Worm (Caenorhabditis elegans) whole organism, late embryonic: ENCODE data around the gene F09E5.16.
A peak's percentile ranks its signal among the peaks of the same experiment; 100 is the strongest.

Experiments used
- C38D4.7 ChIP-seq: fragments of 200-800 bp; sonication (Bioruptor generic); optimal IDR thresholded peaks from 2 replicates; lab custom pipeline; 2018; ENCODE audit warnings: mild to moderate bottlenecking, missing genetic modification characterization, moderate library complexity, missing compliant biosample characterization
- F13H6.1 ChIP-seq: sonication (generic microtip); optimal IDR thresholded peaks from 2 replicates; lab custom pipeline; 2016; ENCODE audit warnings: missing genetic modification characterization, missing compliant biosample characterization
- K02D7.2 ChIP-seq: sonication (generic microtip); optimal IDR thresholded peaks from 2 replicates; lab custom pipeline; 2017; ENCODE audit warnings: mild to moderate bottlenecking, missing genetic modification characterization, missing compliant biosample characterization
- K09A11.1 ChIP-seq: sonication (generic microtip); optimal IDR thresholded peaks from 2 replicates; lab custom pipeline; 2017; ENCODE audit warnings: antibody characterized with exemption, mild to moderate bottlenecking, missing genetic modification characterization, missing compliant biosample characterization; ENCODE audit not compliant: insufficient read depth
- T23F11.4 ChIP-seq: fragments of 200-800 bp; sonication (Bioruptor generic); optimal IDR thresholded peaks from 2 replicates; lab custom pipeline; 2018; ENCODE audit warnings: mild to moderate bottlenecking, missing genetic modification characterization, missing compliant biosample characterization
- Y22D7AL.16 ChIP-seq: sonication (generic microtip); optimal IDR thresholded peaks from 2 replicates; lab custom pipeline; 2016; ENCODE audit warnings: missing genetic modification characterization, missing compliant biosample characterization
- ahr-1 ChIP-seq: sonication (generic microtip); optimal IDR thresholded peaks from 2 replicates; lab custom pipeline; 2016; ENCODE audit warnings: missing genetic modification characterization, missing compliant biosample characterization
- ceh-18 ChIP-seq: sonication (generic microtip); optimal IDR thresholded peaks from 2 replicates; lab custom pipeline; 2016; ENCODE audit warnings: missing genetic modification characterization, missing compliant biosample characterization
- ceh-30 ChIP-seq: fragments of 150-350 bp; optimal IDR thresholded peaks from 2 replicates; lab custom pipeline; 2014; ENCODE audit warnings: missing biosample characterization, missing genetic modification characterization
- ceh-34 ChIP-seq: sonication (generic microtip); optimal IDR thresholded peaks from 2 replicates; lab custom pipeline; 2016; ENCODE audit warnings: mild to moderate bottlenecking, missing genetic modification characterization, missing compliant biosample characterization
- ceh-6 ChIP-seq: fragments of 200-800 bp; sonication (Bioruptor generic); optimal IDR thresholded peaks from 2 replicates; lab custom pipeline; 2018; ENCODE audit warnings: mild to moderate bottlenecking, missing genetic modification characterization, missing compliant biosample characterization
- che-1 ChIP-seq: sonication (generic microtip); optimal IDR thresholded peaks from 2 replicates; lab custom pipeline; 2016; ENCODE audit warnings: mild to moderate bottlenecking, missing genetic modification characterization, missing compliant biosample characterization
- dve-1 ChIP-seq: sonication (generic microtip); optimal IDR thresholded peaks from 2 replicates; lab custom pipeline; 2017; ENCODE audit warnings: antibody characterized with exemption, mild to moderate bottlenecking, missing genetic modification characterization, missing compliant biosample characterization
- elt-2 ChIP-seq: sonication (generic microtip); optimal IDR thresholded peaks from 2 replicates; lab custom pipeline; 2016; ENCODE audit warnings: missing genetic modification reagents, missing genetic modification characterization, missing compliant biosample characterization
- elt-4 ChIP-seq: sonication (generic microtip); optimal IDR thresholded peaks from 2 replicates; lab custom pipeline; 2016; ENCODE audit warnings: missing genetic modification characterization, missing compliant biosample characterization
- ets-4 ChIP-seq: sonication (generic microtip); optimal IDR thresholded peaks from 2 replicates; lab custom pipeline; 2016; ENCODE audit warnings: missing genetic modification characterization, missing compliant biosample characterization
- fkh-10 ChIP-seq: fragments of 150-350 bp; optimal IDR thresholded peaks from 2 replicates; lab custom pipeline; 2014; ENCODE audit warnings: missing biosample characterization, missing genetic modification reagents, missing genetic modification characterization
- fkh-6 ChIP-seq: sonication (generic microtip); optimal IDR thresholded peaks from 2 replicates; lab custom pipeline; 2016; ENCODE audit warnings: missing genetic modification characterization, missing compliant biosample characterization
- gmeb-2 ChIP-seq: sonication (generic microtip); optimal IDR thresholded peaks from 2 replicates; lab custom pipeline; 2016; ENCODE audit warnings: missing genetic modification characterization, inconsistent platforms, missing compliant biosample characterization
- hlh-15 ChIP-seq: sonication (generic microtip); optimal IDR thresholded peaks from 2 replicates; lab custom pipeline; 2016; ENCODE audit warnings: missing genetic modification characterization, missing compliant biosample characterization
- hlh-30 ChIP-seq: sonication (generic microtip); optimal IDR thresholded peaks from 2 replicates; lab custom pipeline; 2017; ENCODE audit warnings: antibody characterized with exemption, missing genetic modification characterization, missing compliant biosample characterization; ENCODE audit not compliant: insufficient read depth
- hlh-8 ChIP-seq: sonication (generic microtip); optimal IDR thresholded peaks from 2 replicates; lab custom pipeline; 2016; ENCODE audit warnings: missing genotype, missing genetic modification characterization, missing compliant biosample characterization
- lin-11 ChIP-seq: fragments of 200-800 bp; sonication (Bioruptor generic); optimal IDR thresholded peaks from 2 replicates; lab custom pipeline; 2018; ENCODE audit warnings: mild to moderate bottlenecking, missing genetic modification characterization, missing compliant biosample characterization
- madf-2 ChIP-seq: sonication (generic microtip); optimal IDR thresholded peaks from 2 replicates; lab custom pipeline; 2017; ENCODE audit warnings: missing genetic modification characterization, missing compliant biosample characterization
- nfya-1 ChIP-seq: sonication (generic microtip); optimal IDR thresholded peaks from 2 replicates; lab custom pipeline; 2017; ENCODE audit warnings: missing genetic modification characterization, mild to moderate bottlenecking, missing compliant biosample characterization, antibody characterized with exemption, moderate library complexity
- npax-4 ChIP-seq: sonication (generic microtip); optimal IDR thresholded peaks from 2 replicates; lab custom pipeline; 2016; ENCODE audit warnings: missing genetic modification characterization, missing compliant biosample characterization
- ref-2 ChIP-seq: sonication (generic microtip); optimal IDR thresholded peaks from 2 replicates; lab custom pipeline; 2016; ENCODE audit warnings: missing genetic modification characterization, missing compliant biosample characterization
- rnt-1 ChIP-seq: sonication (generic microtip); optimal IDR thresholded peaks from 2 replicates; lab custom pipeline; 2016; ENCODE audit warnings: missing genetic modification characterization, missing compliant biosample characterization
- sox-2 ChIP-seq: fragments of 200-800 bp; sonication (Bioruptor generic); IDR thresholded peaks from 2 replicates; pipeline ENCODE4 v1.3.6; 2022; ENCODE audit warnings: missing genetic modification reagents, missing genetic modification characterization, missing compliant biosample characterization
- sox-4 ChIP-seq: sonication (generic microtip); optimal IDR thresholded peaks from 2 replicates; lab custom pipeline; 2017; ENCODE audit warnings: mild to moderate bottlenecking, missing genetic modification characterization, inconsistent platforms, missing compliant biosample characterization
- tbx-7 ChIP-seq: sonication (generic microtip); optimal IDR thresholded peaks from 2 replicates; lab custom pipeline; 2016; ENCODE audit warnings: missing genotype, missing genetic modification characterization, missing compliant biosample characterization
- unc-3 ChIP-seq, 2 experiments: fragments of 200-800 bp in 1 of 2; sonication (Bioruptor generic) in 1 of 2; sonication (generic microtip) in 1 of 2; conservative IDR thresholded peaks in 1 of 2; optimal IDR thresholded peaks in 1 of 2; 2 replicates each; pipeline versions ENCODE4 v1.3.6 to Lab custom; 2016 to 2022; ENCODE audit warnings: missing compliant biosample characterization in 2 of 2, missing genetic modification characterization in 2 of 2, missing genetic modification reagents in 1 of 2
- unc-42 ChIP-seq: sonication (generic microtip); optimal IDR thresholded peaks from 2 replicates; lab custom pipeline; 2016; ENCODE audit warnings: missing genotype, missing genetic modification characterization, missing compliant biosample characterization
- unc-55 ChIP-seq: sonication (generic microtip); optimal IDR thresholded peaks from 2 replicates; lab custom pipeline; 2017; ENCODE audit warnings: missing biosample characterization, missing genetic modification reagents, missing genetic modification characterization
- ztf-16 ChIP-seq: sonication (generic microtip); optimal IDR thresholded peaks from 2 replicates; lab custom pipeline; 2017; ENCODE audit warnings: missing genetic modification characterization, missing compliant biosample characterization

F09E5.16 gene

ce11 chrII:5342412-5342811 is 23.1 kb downstream of the F09E5.16 start:
- no peak for TF ChIP-seq F13H6.1 (tag; lab: Kevin White, UChicago)
- TF ChIP-seq K09A11.1 (tag; lab: Kevin White, UChicago): no peak
- no peak for TF ChIP-seq npax-4
- no peak for TF ChIP-seq ceh-30 (tag; lab: Kevin White, UChicago)
- TF ChIP-seq K02D7.2 (tag; lab: Kevin White, UChicago): no peak
- TF ChIP-seq elt-4 (tag; lab: Kevin White, UChicago): no peak
- no peak for TF ChIP-seq dve-1

- no peak for TF ChIP-seq che-1 (tag; lab: Kevin White, UChicago)
- no peak for TF ChIP-seq unc-55 (GFP tag; lab: Kevin White, UChicago)
- no peak for TF ChIP-seq tbx-7 (tag; lab: Kevin White, UChicago)
Observed at ce11 chrII:5341573-5341972, 24.0 kb downstream of the F09E5.16 start.

- TF ChIP-seq gmeb-2 (tag; lab: Kevin White, UChicago) (peak; percentile 19), lin-11 (tag; lab: Kevin White, UChicago) (no peak)
Observed at ce11 chrII:5340672-5341568, 24.6 kb downstream of the F09E5.16 start.

ce11 chrII:5339547-5339946 is 26.0 kb downstream of the F09E5.16 start:
- no peak for TF ChIP-seq ref-2 (tag; lab: Kevin White, UChicago)
- no peak for TF ChIP-seq sox-4 (tag; lab: Kevin White, UChicago)
- TF ChIP-seq ztf-16: no peak
- no peak for TF ChIP-seq ceh-34 (tag; lab: Kevin White, UChicago)
- TF ChIP-seq hlh-8 (tag; lab: Kevin White, UChicago): no peak
- TF ChIP-seq dve-1: no peak
- TF ChIP-seq ceh-6 (GFP tag; lab: Kevin White, UChicago): no peak
- TF ChIP-seq elt-4 (tag; lab: Kevin White, UChicago): no peak

ce11 chrII:5338301-5338700 is 27.2 kb downstream of the F09E5.16 start:
- TF ChIP-seq hlh-30 (peak; percentile 0), madf-2 (no peak)

- TF ChIP-seq unc-55 (GFP tag; lab: Kevin White, UChicago): no peak
- TF ChIP-seq Y22D7AL.16 (tag; lab: Kevin White, UChicago): no peak
- TF ChIP-seq fkh-10: no peak
- TF ChIP-seq ceh-18 (tag; lab: Kevin White, UChicago): no peak
- no peak for TF ChIP-seq K02D7.2 (tag; lab: Kevin White, UChicago)
- no peak for TF ChIP-seq ets-4 (tag; lab: Kevin White, UChicago)
- no peak for TF ChIP-seq unc-3 (GFP tag; conservative IDR thresholded peaks at IDR 0.05; lab: Robert Waterston, UW)
- TF ChIP-seq unc-3 (tag; optimal IDR thresholded peaks at IDR 0.05; lab: Kevin White, UChicago): no peak
- TF ChIP-seq gmeb-2 (tag; lab: Kevin White, UChicago): no peak
- TF ChIP-seq unc-42: no peak
- TF ChIP-seq nfya-1: no peak
- TF ChIP-seq elt-2 (tag; lab: Kevin White, UChicago): no peak
- no peak for TF ChIP-seq T23F11.4 (GFP tag; lab: Kevin White, UChicago)
- TF ChIP-seq ceh-6 (GFP tag; lab: Kevin White, UChicago): no peak
- no peak for TF ChIP-seq fkh-6
- no peak for TF ChIP-seq sox-2 (GFP tag; lab: Robert Waterston, UW)
- no peak for TF ChIP-seq C38D4.7 (GFP tag; lab: Kevin White, UChicago)
- TF ChIP-seq ahr-1 (tag; lab: Kevin White, UChicago): no peak
- TF ChIP-seq hlh-15 (tag; lab: Kevin White, UChicago): no peak
- TF ChIP-seq rnt-1 (tag; lab: Kevin White, UChicago): no peak
- TF ChIP-seq npax-4: no peak
- TF ChIP-seq, all 69 proteins: peak for 0
Observed at ce11 chrII:5337495-5337840, 28.1 kb downstream of the F09E5.16 start.
